Worm (Caenorhabditis elegans) whole organism, young adult: Measurements from ENCODE around the gene C01B10.11.

Experiments used
- B0019.2 ChIP-seq: fragments of 200-800 bp; sonication (Bioruptor generic); conservative IDR thresholded peaks from 2 replicates; pipeline ENCODE4 v1.3.6; 2022; ENCODE audit warnings: missing genetic modification reagents, missing genetic modification characterization, missing compliant biosample characterization
- C17E4.6 ChIP-seq: fragments of 200-800 bp; sonication (Bioruptor generic); IDR thresholded peaks from 2 replicates; pipeline ENCODE4 v1.3.6; 2022; ENCODE audit warnings: missing genetic modification reagents, missing genetic modification characterization, missing compliant biosample characterization
- F10E7.11 ChIP-seq: sonication (generic microtip); optimal IDR thresholded peaks from 2 replicates; lab custom pipeline; 2017; ENCODE audit warnings: mild to moderate bottlenecking, missing genetic modification characterization, moderate library complexity, missing compliant biosample characterization
- F23B12.7 ChIP-seq: sonication (generic microtip); optimal IDR thresholded peaks from 2 replicates; lab custom pipeline; 2017; ENCODE audit warnings: missing genetic modification characterization, mild to moderate bottlenecking, missing compliant biosample characterization, antibody characterized with exemption, moderate library complexity; ENCODE audit not compliant: insufficient read depth
- atf-7 ChIP-seq: sonication (generic microtip); optimal IDR thresholded peaks from 2 replicates; lab custom pipeline; 2017; ENCODE audit warnings: mild to moderate bottlenecking, missing genetic modification characterization, missing compliant biosample characterization
- athp-1 ChIP-seq: sonication (generic microtip); optimal IDR thresholded peaks from 2 replicates; lab custom pipeline; 2017; ENCODE audit warnings: mild to moderate bottlenecking, missing genetic modification characterization, missing compliant biosample characterization
- attf-6 ChIP-seq: fragments of 200-800 bp; sonication (Bioruptor generic); IDR thresholded peaks from 2 replicates; pipeline ENCODE4 v1.3.6; 2022; ENCODE audit warnings: missing genetic modification reagents, missing genetic modification characterization, missing compliant biosample characterization
- bed-2 ChIP-seq: fragments of 200-800 bp; sonication (Bioruptor generic); IDR thresholded peaks from 2 replicates; pipeline ENCODE4 v1.3.6; 2022; ENCODE audit warnings: missing genetic modification reagents, missing genetic modification characterization, missing compliant biosample characterization
- ceh-58 ChIP-seq: fragments of 200-800 bp; sonication (Bioruptor generic); IDR thresholded peaks from 2 replicates; pipeline ENCODE4 v1.3.6; 2022; ENCODE audit warnings: missing genetic modification characterization, missing compliant biosample characterization
- ceh-79 ChIP-seq: sonication (generic microtip); optimal IDR thresholded peaks from 2 replicates; lab custom pipeline; 2017; ENCODE audit warnings: mild to moderate bottlenecking, missing genetic modification characterization, missing compliant biosample characterization
- efl-1 ChIP-seq: fragments of 150-350 bp; optimal IDR thresholded peaks from 2 replicates; lab custom pipeline; 2014; ENCODE audit warnings: missing biosample characterization, missing genetic modification reagents, missing genetic modification characterization
- ekl-4 ChIP-seq: fragments of 200-800 bp; sonication (Bioruptor generic); IDR thresholded peaks from 2 replicates; pipeline ENCODE4 v1.3.6; 2022; ENCODE audit warnings: missing genetic modification reagents, missing genetic modification characterization, missing compliant biosample characterization
- let-607 ChIP-seq, 2 experiments: fragments of 200-800 bp in 1 of 2; sonication (Bioruptor generic) in 1 of 2; sonication (generic microtip) in 1 of 2; optimal IDR thresholded peaks; 2 replicates each; lab custom pipeline; 2016 to 2018; ENCODE audit warnings: mild to moderate bottlenecking in 2 of 2, missing compliant biosample characterization in 2 of 2, missing genetic modification characterization in 2 of 2, moderate library complexity in 2 of 2, missing genotype in 1 of 2
- nfya-1 ChIP-seq: sonication (generic microtip); optimal IDR thresholded peaks from 2 replicates; lab custom pipeline; 2017; ENCODE audit warnings: antibody characterized with exemption, missing compliant biosample characterization, missing genetic modification characterization, borderline replicate concordance; ENCODE audit not compliant: insufficient read depth
- nfyb-1 ChIP-seq: fragments of 200-800 bp; sonication (Bioruptor generic); IDR thresholded peaks from 2 replicates; pipeline ENCODE4 v1.3.6; 2022; ENCODE audit warnings: missing genetic modification reagents, missing genetic modification characterization, missing compliant biosample characterization
- nhr-179 ChIP-seq: sonication (generic microtip); optimal IDR thresholded peaks from 2 replicates; lab custom pipeline; 2016; ENCODE audit warnings: mild to moderate bottlenecking, missing genetic modification characterization, missing compliant biosample characterization
- sea-2 ChIP-seq: fragments of 200-800 bp; sonication (Bioruptor generic); IDR thresholded peaks from 2 replicates; pipeline ENCODE4 v1.3.6; 2022; ENCODE audit warnings: missing genetic modification characterization, missing compliant biosample characterization
- snpc-1.1 ChIP-seq: sonication (generic microtip); optimal IDR thresholded peaks from 2 replicates; lab custom pipeline; 2017; ENCODE audit warnings: missing genetic modification characterization, mild to moderate bottlenecking, missing compliant biosample characterization, antibody characterized with exemption, moderate library complexity, missing genotype, missing genetic modification reagents; ENCODE audit not compliant: insufficient read depth
- somi-1 ChIP-seq: fragments of 200-800 bp; sonication (Bioruptor generic); optimal IDR thresholded peaks from 2 replicates; lab custom pipeline; 2018; ENCODE audit warnings: mild to moderate bottlenecking, missing genetic modification characterization, missing compliant biosample characterization
- unc-62 ChIP-seq: fragments of 150-350 bp; optimal IDR thresholded peaks from 2 replicates; lab custom pipeline; 2014; ENCODE audit warnings: missing biosample characterization, missing genetic modification reagents, missing genetic modification characterization
- zfh-2 ChIP-seq: fragments of 200-800 bp; sonication (Bioruptor generic); conservative IDR thresholded peaks from 2 replicates; pipeline ENCODE4 v1.3.6; 2022; ENCODE audit warnings: missing genetic modification reagents, missing genetic modification characterization, missing compliant biosample characterization
- ztf-26 ChIP-seq: sonication (generic microtip); optimal IDR thresholded peaks from 2 replicates; lab custom pipeline; 2017; ENCODE audit warnings: missing genetic modification characterization, missing compliant biosample characterization
- ztf-3 ChIP-seq: fragments of 200-800 bp; sonication (Bioruptor generic); optimal IDR thresholded peaks from 2 replicates; lab custom pipeline; 2018; ENCODE audit warnings: mild to moderate bottlenecking, missing genetic modification characterization, missing compliant biosample characterization

C01B10.11 gene

ce11 chrIV:6664336-6664735 is 6.6 kb downstream of the C01B10.11 start (continued):
- TF ChIP-seq efl-1 (GFP tag; lab: Kevin White, UChicago) (no peak), ceh-58 (GFP tag; lab: Robert Waterston, UW) (no peak), let-607 (tag; optimal IDR thresholded peaks at IDR 0.05; lab: Kevin White, UChicago) (no peak), nfyb-1 (GFP tag; lab: Robert Waterston, UW) (no peak), nhr-179 (tag; lab: Kevin White, UChicago) (no peak), F10E7.11 (tag; lab: Kevin White, UChicago) (no peak), ceh-79 (no peak), ztf-3 (GFP tag; lab: Kevin White, UChicago) (no peak)
- TF ChIP-seq, all 124 proteins: peak for 27

ce11 chrIV:6667898-6668297 is 10.1 kb downstream of the C01B10.11 start, which contains the start of gene Y73B6A.1:
Gene Y73B6A.1, minus strand, starts transcription at chrIV:6667998.
- TF ChIP-seq athp-1 (tag; lab: Kevin White, UChicago) (no peak), efl-1 (GFP tag; lab: Kevin White, UChicago) (no peak), ztf-26 (tag; lab: Kevin White, UChicago) (no peak), sea-2 (no peak), bed-2 (GFP tag; lab: Robert Waterston, UW) (no peak), zfh-2 (no peak), somi-1 (GFP tag; lab: Kevin White, UChicago) (no peak), F23B12.7 (tag; lab: Kevin White, UChicago) (no peak), snpc-1.1 (no peak), unc-62 (GFP tag; lab: Kevin White, UChicago) (no peak), ekl-4 (GFP tag; lab: Robert Waterston, UW) (no peak), attf-6 (GFP tag; lab: Robert Waterston, UW) (no peak), atf-7 (tag; lab: Kevin White, UChicago) (no peak), nfya-1 (tag; lab: Kevin White, UChicago) (no peak), nhr-179 (tag; lab: Kevin White, UChicago) (no peak), B0019.2 (GFP tag; lab: Robert Waterston, UW) (no peak), C17E4.6 (no peak)
